Worm (Caenorhabditis elegans): ENCODE data around the gene C26E6.12.

ce11 chrIII:4924134-4924533 is 7.9 kb downstream of the C26E6.12 start:
- TF ChIP-seq cog-1 (tag; optimal IDR thresholded peaks at IDR 0.05), result no peak
- TF ChIP-seq flt-1 (GFP tag; IDR thresholded peaks at IDR 0.05), result no peak

Measured in whole organism, midembryonic.